Fruit fly (Drosophila melanogaster) whole organism, prepupa: ENCODE results near the gene twit.
A peak's percentile ranks its signal among the peaks of the same experiment; 100 is the strongest.

ENCODE experiments used
- Blimp-1 ChIP-seq: fragments of 200-800 bp; sonication (Bioruptor generic); optimal IDR thresholded peaks from 3 replicates; lab custom pipeline; 2017; ENCODE audit warnings: missing biosample characterization, missing genetic modification characterization, mild to moderate bottlenecking, moderate library complexity, missing genetic modification reagents
- CG10631 ChIP-seq: fragments of 200-800 bp; sonication (Bioruptor generic); optimal IDR thresholded peaks from 2 replicates; lab custom pipeline; 2016; ENCODE audit warnings: missing biosample characterization, missing genetic modification characterization
- CG10669 ChIP-seq: fragments of 200-800 bp; sonication (Bioruptor generic); optimal IDR thresholded peaks from 3 replicates; lab custom pipeline; 2018; ENCODE audit warnings: missing biosample characterization, mild to moderate bottlenecking, missing genetic modification characterization, moderate library complexity
- CG11902 ChIP-seq: fragments of 200-800 bp; sonication (Bioruptor generic); optimal IDR thresholded peaks from 3 replicates; lab custom pipeline; 2016; ENCODE audit warnings: missing biosample characterization, missing genetic modification characterization
- CG15336 ChIP-seq: fragments of 200-800 bp; sonication (Bioruptor generic); IDR thresholded peaks from 2 replicates; pipeline ENCODE4 v1.3.6; 2022; ENCODE audit warnings: missing biosample characterization, missing genetic modification characterization
- CG16779 ChIP-seq: fragments of 200-800 bp; sonication (Bioruptor generic); optimal IDR thresholded peaks from 3 replicates; lab custom pipeline; 2017; ENCODE audit warnings: missing biosample characterization, mild to moderate bottlenecking, missing genetic modification characterization
- CG31627 ChIP-seq: fragments of 200-800 bp; sonication (Bioruptor generic); optimal IDR thresholded peaks from 3 replicates; lab custom pipeline; 2016; ENCODE audit warnings: missing biosample characterization, missing genetic modification characterization
- CG32006 ChIP-seq: fragments of 200-800 bp; sonication (Bioruptor generic); optimal IDR thresholded peaks from 3 replicates; lab custom pipeline; 2017; ENCODE audit warnings: missing biosample characterization, mild to moderate bottlenecking, missing genetic modification characterization
- CG6163 ChIP-seq: fragments of 200-800 bp; sonication (Bioruptor generic); IDR thresholded peaks from 3 replicates; pipeline ENCODE4 v1.3.6; 2022; ENCODE audit warnings: missing biosample characterization, missing genetic modification characterization
- CG6276 ChIP-seq: fragments of 200-800 bp; sonication (Bioruptor generic); optimal IDR thresholded peaks from 2 replicates; lab custom pipeline; 2017; ENCODE audit warnings: missing biosample characterization, mild to moderate bottlenecking, missing genetic modification characterization
- CG6792 ChIP-seq: fragments of 200-800 bp; sonication (Bioruptor generic); optimal IDR thresholded peaks from 3 replicates; lab custom pipeline; 2016; ENCODE audit warnings: missing biosample characterization, missing genetic modification characterization
- CG6808 ChIP-seq: fragments of 200-800 bp; sonication (Bioruptor generic); optimal IDR thresholded peaks from 3 replicates; lab custom pipeline; 2017; ENCODE audit warnings: missing biosample characterization, missing genetic modification characterization, mild to moderate bottlenecking, moderate library complexity, missing genetic modification reagents
- CG7368 ChIP-seq: fragments of 200-800 bp; sonication (Bioruptor generic); optimal IDR thresholded peaks from 3 replicates; lab custom pipeline; 2016; ENCODE audit warnings: missing biosample characterization, missing genetic modification characterization
- Eip78C ChIP-seq: fragments of 200-800 bp; sonication (Bioruptor generic); peaks from one replicate; lab custom pipeline; 2016; ENCODE audit warnings: missing biosample characterization, missing genetic modification characterization
- Eip93F ChIP-seq: fragments of 200-800 bp; sonication (Bioruptor generic); optimal IDR thresholded peaks from 2 replicates; lab custom pipeline; 2016; ENCODE audit warnings: missing biosample characterization, mild to moderate bottlenecking, missing genetic modification characterization
- Ets96B ChIP-seq: fragments of 200-800 bp; optimal IDR thresholded peaks from 2 replicates; lab custom pipeline; 2019; ENCODE audit warnings: missing biosample characterization, mild to moderate bottlenecking, missing genetic modification characterization, moderate library complexity
- Gug ChIP-seq: fragments of 200-800 bp; sonication (Bioruptor generic); IDR thresholded peaks from 2 replicates; pipeline ENCODE4 v1.3.6; 2022; ENCODE audit warnings: missing biosample characterization, missing genetic modification characterization
- Hr38 ChIP-seq: sonication (Bioruptor generic); optimal IDR thresholded peaks from 2 replicates; lab custom pipeline; 2016; ENCODE audit warnings: missing biosample characterization, missing genetic modification characterization
- Hr39 ChIP-seq: fragments of 200-800 bp; sonication (Bioruptor generic); optimal IDR thresholded peaks from 2 replicates; lab custom pipeline; 2016; ENCODE audit warnings: missing biosample characterization, missing genetic modification characterization
- Hr4 ChIP-seq: fragments of 200-800 bp; sonication (Bioruptor generic); optimal IDR thresholded peaks from 3 replicates; lab custom pipeline; 2016; ENCODE audit warnings: missing biosample characterization, missing genetic modification characterization
- Lpt ChIP-seq: fragments of 200-800 bp; sonication (Bioruptor generic); optimal IDR thresholded peaks from 3 replicates; lab custom pipeline; 2016; ENCODE audit warnings: missing biosample characterization, missing genetic modification characterization
- Met ChIP-seq: fragments of 200-800 bp; sonication (Bioruptor generic); optimal IDR thresholded peaks from 3 replicates; lab custom pipeline; 2016; ENCODE audit warnings: missing biosample characterization, missing genetic modification characterization
- Sox15 ChIP-seq: fragments of 200-800 bp; sonication (Bioruptor generic); optimal IDR thresholded peaks from 3 replicates; lab custom pipeline; 2016; ENCODE audit warnings: missing biosample characterization, missing genetic modification characterization
- acj6 ChIP-seq: fragments of 200-800 bp; sonication (Bioruptor generic); optimal IDR thresholded peaks from 3 replicates; lab custom pipeline; 2016; ENCODE audit warnings: missing biosample characterization, missing genetic modification characterization
- dac ChIP-seq: fragments of 200-800 bp; sonication (Bioruptor generic); optimal IDR thresholded peaks from 2 replicates; lab custom pipeline; 2017; ENCODE audit warnings: missing biosample characterization, mild to moderate bottlenecking, missing genetic modification characterization
- dsx ChIP-seq: fragments of 200-800 bp; optimal IDR thresholded peaks from 3 replicates; lab custom pipeline; 2019; ENCODE audit warnings: missing biosample characterization, mild to moderate bottlenecking, missing genetic modification characterization, moderate library complexity; ENCODE audit not compliant: poor library complexity, severe bottlenecking
- eg ChIP-seq: fragments of 200-800 bp; sonication (Bioruptor generic); IDR thresholded peaks from 3 replicates; pipeline ENCODE4 v1.3.6; 2022; ENCODE audit warnings: missing biosample characterization, missing genetic modification characterization
- esn ChIP-seq: fragments of 200-800 bp; sonication (Bioruptor generic); optimal IDR thresholded peaks from 2 replicates; lab custom pipeline; 2016; ENCODE audit warnings: missing biosample characterization, mild to moderate bottlenecking, missing genetic modification characterization, moderate library complexity
- fkh ChIP-seq: fragments of 200-800 bp; sonication (Bioruptor generic); optimal IDR thresholded peaks from 3 replicates; lab custom pipeline; 2017; ENCODE audit warnings: missing biosample characterization, mild to moderate bottlenecking, missing genetic modification characterization, moderate library complexity
- pdm3 ChIP-seq: fragments of 200-800 bp; sonication (Bioruptor generic); optimal IDR thresholded peaks from 3 replicates; lab custom pipeline; 2016; ENCODE audit warnings: missing biosample characterization, missing genetic modification characterization
- salr ChIP-seq, 2 experiments: fragments of 200-800 bp; sonication (Bioruptor generic); optimal IDR thresholded peaks; 3 replicates each; lab custom pipeline; 2016 to 2018; ENCODE audit warnings: missing biosample characterization in 2 of 2, missing genetic modification characterization in 2 of 2, mild to moderate bottlenecking in 1 of 2
- spab ChIP-seq: fragments of 200-800 bp; sonication (Bioruptor generic); optimal IDR thresholded peaks from 2 replicates; lab custom pipeline; 2017; ENCODE audit warnings: missing biosample characterization, mild to moderate bottlenecking, missing genetic modification characterization, missing genetic modification reagents
- ss ChIP-seq, 2 experiments: fragments of 200-800 bp; sonication (Bioruptor generic); optimal IDR thresholded peaks; 2 replicates in 1 of 2; 3 replicates in 1 of 2; lab custom pipeline; 2017 to 2018; ENCODE audit warnings: mild to moderate bottlenecking in 2 of 2, missing biosample characterization in 2 of 2, missing genetic modification characterization in 2 of 2, moderate library complexity in 1 of 2
- topi ChIP-seq: fragments of 200-800 bp; sonication (Bioruptor generic); optimal IDR thresholded peaks from 3 replicates; lab custom pipeline; 2016; ENCODE audit warnings: missing biosample characterization, missing genetic modification characterization
- vri ChIP-seq: fragments of 200-800 bp; sonication (Bioruptor generic); optimal IDR thresholded peaks from 3 replicates; lab custom pipeline; 2016; ENCODE audit warnings: missing biosample characterization, mild to moderate bottlenecking, missing genetic modification characterization

twit gene

DNA sequence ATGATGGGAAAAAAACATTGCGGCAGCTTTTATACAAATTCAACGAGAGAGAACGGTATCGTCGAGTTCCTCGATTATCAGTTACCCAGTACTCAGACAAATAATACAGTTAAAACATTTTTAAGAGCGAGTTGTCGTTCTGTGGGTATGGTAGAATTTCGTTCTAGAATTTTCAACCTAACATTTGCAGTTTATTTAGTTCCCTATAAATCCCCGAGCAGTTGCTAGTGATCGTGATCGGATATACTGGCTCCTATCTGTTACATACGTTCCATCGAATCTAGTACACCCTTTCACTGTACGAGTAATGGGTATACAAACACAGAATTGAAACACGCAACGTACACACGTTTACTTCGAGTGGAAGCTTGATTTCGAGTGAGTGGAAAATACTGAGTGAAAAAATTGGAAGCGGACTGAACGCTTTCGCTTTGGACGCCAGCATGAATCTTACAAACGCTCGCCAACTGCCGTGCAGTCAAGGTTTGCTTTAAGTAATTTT lies 12.4 kb downstream of the twit start, which contains the start of gene CG9338 (continued):
- TF ChIP-seq CG16779 (tag; lab: Kevin White, UChicago) (peak; percentile 60), Lpt (GFP tag; lab: Kevin White, UChicago) (peak; percentile 65), fkh (GFP tag; lab: Kevin White, UChicago) (peak; percentile 67), CG6163 (no peak; the same call in 2 of the 3 replicates), vri (GFP tag; lab: Kevin White, UChicago) (peak; percentile 81), Hr38 (GFP tag; lab: Kevin White, UChicago) (no peak), Hr39 (GFP tag; lab: Kevin White, UChicago) (peak; percentile 80), Ets96B (tag; lab: Kevin White, UChicago) (no peak), topi (GFP tag; lab: Kevin White, UChicago) (peak; percentile 84), Eip78C (peak; percentile 92), CG32006 (GFP tag; lab: Kevin White, UChicago) (peak; percentile 70), ss (GFP tag; optimal IDR thresholded peaks at IDR 0.05; lab: Kevin White, UChicago) (peak in 1 of 2 experiments; percentile 88), Met (GFP tag; lab: Kevin White, UChicago) (peak; percentile 85), salr (GFP tag; optimal IDR thresholded peaks at IDR 0.05; lab: Kevin White, UChicago) (peak in 1 of 2 experiments; percentile 53), Blimp-1 (GFP tag; lab: Kevin White, UChicago) (peak; percentile 83), CG15336 (peak; percentile 81), CG10631 (GFP tag; lab: Kevin White, UChicago) (peak; percentile 51), CG11902 (GFP tag; lab: Kevin White, UChicago) (peak; percentile 64), CG6808 (peak; percentile 72), dsx (GFP tag; lab: Kevin White, UChicago) (no peak), pdm3 (GFP tag; lab: Kevin White, UChicago) (peak; percentile 79), Eip93F (no peak), CG6792 (GFP tag; lab: Kevin White, UChicago) (peak; percentile 82), Sox15 (peak; percentile 63), acj6 (peak; percentile 62), Hr4 (GFP tag; lab: Kevin White, UChicago) (peak; percentile 77), Gug (GFP tag; lab: Robert Waterston, UW) (peak; percentile 87), dac (GFP tag; lab: Kevin White, UChicago) (peak; percentile 21)

DNA sequence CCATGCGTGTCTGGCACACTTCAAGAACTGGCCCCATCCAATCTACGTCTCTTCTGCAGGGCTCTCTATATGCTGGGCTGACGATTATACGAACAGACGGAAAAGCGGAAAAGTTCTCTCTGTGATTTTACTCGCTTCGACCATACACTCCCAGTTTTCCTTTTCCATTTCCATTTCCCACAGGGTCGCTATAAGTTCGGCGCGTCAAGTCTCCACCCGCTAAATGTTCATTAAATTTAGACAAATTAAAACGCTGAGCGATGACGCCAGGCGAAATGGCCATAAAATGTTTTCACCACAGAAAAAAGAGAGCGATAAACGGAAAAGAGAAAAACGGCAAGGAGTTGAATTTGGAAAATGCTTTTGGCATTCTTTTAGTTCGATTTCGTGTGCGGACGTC lies 15.0 kb downstream of the twit start, which contains the start of gene CG31675:
TSS of gene CG31675 (plus strand) at position 375 of the 400 bp plus-strand sequence.
- TF ChIP-seq CG6276 (GFP tag; lab: Kevin White, UChicago) = no peak
- no peak for TF ChIP-seq topi (GFP tag; lab: Kevin White, UChicago)
- TF ChIP-seq CG16779 (tag; lab: Kevin White, UChicago) = no peak
- TF ChIP-seq vri (GFP tag; lab: Kevin White, UChicago) = no peak
- TF ChIP-seq Eip78C = no peak
- TF ChIP-seq eg (GFP tag; lab: Robert Waterston, UW) = no peak
- no peak for TF ChIP-seq spab (GFP tag; lab: Kevin White, UChicago)
- no peak for TF ChIP-seq CG7368
- TF ChIP-seq esn (GFP tag; lab: Kevin White, UChicago) = no peak
- no peak for TF ChIP-seq Hr4 (GFP tag; lab: Kevin White, UChicago)
- TF ChIP-seq CG10669 (GFP tag; lab: Kevin White, UChicago) = no peak
- TF ChIP-seq CG31627 (GFP tag; lab: Kevin White, UChicago) = no peak

DNA sequence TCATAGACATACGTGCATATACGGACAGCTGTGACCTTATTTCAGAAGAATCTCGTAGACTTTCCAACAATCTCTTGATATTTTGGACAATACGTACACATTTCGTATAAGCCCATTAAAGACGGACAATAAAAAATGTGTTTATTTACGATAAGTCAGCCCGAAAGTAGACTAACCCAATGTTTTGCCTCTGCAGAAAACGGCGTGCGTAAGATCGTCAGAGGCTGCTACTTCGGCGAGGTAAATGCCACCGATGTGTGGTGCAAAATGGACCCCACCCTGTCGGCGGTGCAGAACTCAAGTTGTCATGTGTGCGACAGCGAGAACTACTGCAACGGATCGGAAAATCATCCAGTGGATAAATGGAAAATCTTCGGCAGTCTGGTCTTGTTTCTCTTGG lies 16.5 kb downstream of the twit start:
- TF ChIP-seq fkh (GFP tag; lab: Kevin White, UChicago) = peak; percentile 6
- TF ChIP-seq Hr4 (GFP tag; lab: Kevin White, UChicago) = no peak
- no peak for TF ChIP-seq CG11902 (GFP tag; lab: Kevin White, UChicago)
- TF ChIP-seq ss (GFP tag; optimal IDR thresholded peaks at IDR 0.05; lab: Kevin White, UChicago) = no peak
- no peak for TF ChIP-seq CG10669 (GFP tag; lab: Kevin White, UChicago)
